Worm (Caenorhabditis elegans): ENCODE data around the gene math-41.

DNA sequence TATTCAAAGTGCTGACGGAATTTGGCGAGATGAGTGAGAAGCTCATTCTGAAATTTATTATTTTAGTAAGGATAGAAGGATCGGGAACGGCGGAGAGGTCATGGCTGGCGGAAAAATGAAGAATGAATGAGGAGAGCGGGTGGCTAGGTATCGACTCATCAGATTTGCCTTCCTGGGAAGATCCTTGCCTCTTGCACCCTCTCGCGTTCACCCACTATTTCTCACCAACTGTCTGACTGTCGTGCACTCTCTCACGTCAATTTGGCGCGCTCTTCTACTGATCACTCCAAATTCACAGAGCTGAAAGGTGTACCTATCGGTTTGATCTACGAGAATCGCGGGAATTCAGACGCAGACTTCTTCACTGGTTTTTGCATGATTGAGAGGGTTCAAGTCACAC lies 23.7 kb downstream of the math-41 start, which contains the start of gene fbxb-97:
- TF ChIP-seq him-1 (tag; optimal IDR thresholded peaks at IDR 0.05) (no peak), W03F9.2 (tag; optimal IDR thresholded peaks at IDR 0.05) (no peak)

Data from whole organism, L4/young adult.